Worm (Caenorhabditis elegans) whole organism, mixed stage, embryonic: Measurements from ENCODE around the gene tcer-1.

Experiments used
- M03D4.4 ChIP-seq: sonication (generic microtip); optimal IDR thresholded peaks from 2 replicates; lab custom pipeline; 2017; ENCODE audit warnings: mild to moderate bottlenecking, missing genetic modification characterization, missing compliant biosample characterization
- bed-3 ChIP-seq: fragments of 200-800 bp; sonication (Bioruptor generic); optimal IDR thresholded peaks from 3 replicates; lab custom pipeline; 2018; ENCODE audit warnings: mild to moderate bottlenecking, missing genetic modification characterization, moderate library complexity, missing compliant biosample characterization
- blmp-1 ChIP-seq: fragments of 150-350 bp; optimal IDR thresholded peaks from 2 replicates; lab custom pipeline; 2014; ENCODE audit warnings: missing biosample characterization, missing genetic modification characterization
- ceh-39 ChIP-seq: fragments of 150-350 bp; optimal IDR thresholded peaks from 2 replicates; lab custom pipeline; 2014; ENCODE audit warnings: missing biosample characterization, missing genetic modification characterization
- ceh-43 ChIP-seq: fragments of 200-800 bp; sonication (Bioruptor generic); optimal IDR thresholded peaks from 2 replicates; lab custom pipeline; 2018; ENCODE audit warnings: mild to moderate bottlenecking, missing genetic modification characterization, moderate library complexity, missing compliant biosample characterization
- ceh-83 ChIP-seq: fragments of 200-800 bp; sonication (Bioruptor generic); optimal IDR thresholded peaks from 2 replicates; lab custom pipeline; 2018; ENCODE audit warnings: mild to moderate bottlenecking, missing genetic modification characterization, missing compliant biosample characterization
- ces-1 ChIP-seq: fragments of 150-350 bp; optimal IDR thresholded peaks from 2 replicates; lab custom pipeline; 2014; ENCODE audit warnings: missing biosample characterization, missing genetic modification reagents, missing genetic modification characterization
- cnd-1 ChIP-seq: fragments of 200-800 bp; sonication (Bioruptor generic); optimal IDR thresholded peaks from 2 replicates; lab custom pipeline; 2018; ENCODE audit warnings: mild to moderate bottlenecking, missing genetic modification characterization, missing compliant biosample characterization
- drap-1 ChIP-seq: fragments of 200-800 bp; sonication (Bioruptor generic); optimal IDR thresholded peaks from 3 replicates; lab custom pipeline; 2018; ENCODE audit warnings: mild to moderate bottlenecking, missing genetic modification characterization, missing compliant biosample characterization
- elt-1 ChIP-seq: sonication (generic microtip); optimal IDR thresholded peaks from 2 replicates; lab custom pipeline; 2017; ENCODE audit warnings: missing genetic modification characterization, mild to moderate bottlenecking, missing compliant biosample characterization, antibody characterized with exemption, moderate library complexity, borderline replicate concordance; ENCODE audit not compliant: insufficient read depth
- elt-3 ChIP-seq: fragments of 150-350 bp; optimal IDR thresholded peaks from 2 replicates; lab custom pipeline; 2014; ENCODE audit warnings: missing biosample characterization, missing genetic modification characterization
- flh-1 ChIP-seq: fragments of 200-800 bp; sonication (Bioruptor generic); optimal IDR thresholded peaks from 2 replicates; lab custom pipeline; 2018; ENCODE audit warnings: mild to moderate bottlenecking, missing genetic modification characterization, moderate library complexity, missing compliant biosample characterization
- ham-2 ChIP-seq: fragments of 200-800 bp; sonication (Bioruptor generic); optimal IDR thresholded peaks from 2 replicates; lab custom pipeline; 2018; ENCODE audit warnings: mild to moderate bottlenecking, missing genetic modification characterization, missing compliant biosample characterization
- hlh-1 ChIP-seq: fragments of 150-350 bp; optimal IDR thresholded peaks from 2 replicates; lab custom pipeline; 2014; ENCODE audit warnings: missing biosample characterization, missing genetic modification reagents, missing genetic modification characterization
- lin-13 ChIP-seq: fragments of 150-350 bp; optimal IDR thresholded peaks from 2 replicates; lab custom pipeline; 2014; ENCODE audit warnings: missing biosample characterization, missing genetic modification characterization
- lin-32 ChIP-seq: fragments of 200-800 bp; sonication (Bioruptor generic); optimal IDR thresholded peaks from 2 replicates; lab custom pipeline; 2018; ENCODE audit warnings: mild to moderate bottlenecking, missing genetic modification characterization, missing compliant biosample characterization
- lsy-2 ChIP-seq: fragments of 150-350 bp; optimal IDR thresholded peaks from 2 replicates; lab custom pipeline; 2014; ENCODE audit warnings: missing biosample characterization, missing genetic modification characterization
- mab-5 ChIP-seq: fragments of 150-350 bp; optimal IDR thresholded peaks from 2 replicates; lab custom pipeline; 2014; ENCODE audit warnings: missing biosample characterization, missing genetic modification characterization
- mep-1 ChIP-seq: fragments of 150-350 bp; optimal IDR thresholded peaks from 2 replicates; lab custom pipeline; 2017; ENCODE audit warnings: missing biosample characterization, missing genetic modification reagents, missing genetic modification characterization, inconsistent platforms
- mls-2 ChIP-seq: sonication (generic microtip); optimal IDR thresholded peaks from 2 replicates; lab custom pipeline; 2016; ENCODE audit warnings: mild to moderate bottlenecking, missing genetic modification characterization, moderate library complexity, missing compliant biosample characterization
- nhr-12 ChIP-seq: fragments of 150-350 bp; optimal IDR thresholded peaks from 2 replicates; lab custom pipeline; 2014; ENCODE audit warnings: missing biosample characterization, missing genetic modification characterization
- nhr-2 ChIP-seq: fragments of 150-350 bp; optimal IDR thresholded peaks from 2 replicates; lab custom pipeline; 2014; ENCODE audit warnings: missing biosample characterization, missing genetic modification characterization
- nhr-237 ChIP-seq: fragments of 150-350 bp; optimal IDR thresholded peaks from 2 replicates; lab custom pipeline; 2014; ENCODE audit warnings: missing biosample characterization, missing genetic modification characterization
- nhr-28 ChIP-seq: fragments of 150-350 bp; optimal IDR thresholded peaks from 2 replicates; lab custom pipeline; 2014; ENCODE audit warnings: missing biosample characterization, missing genetic modification characterization
- nhr-76 ChIP-seq: sonication (generic microtip); optimal IDR thresholded peaks from 2 replicates; lab custom pipeline; 2017; ENCODE audit warnings: missing biosample characterization, missing genetic modification characterization
- pha-4 ChIP-seq: fragments of 150-350 bp; optimal IDR thresholded peaks from 2 replicates; lab custom pipeline; 2018; ENCODE audit warnings: missing biosample characterization, missing genetic modification reagents, missing genetic modification characterization
- sem-2 ChIP-seq: fragments of 200-800 bp; sonication (Bioruptor generic); optimal IDR thresholded peaks from 2 replicates; lab custom pipeline; 2018; ENCODE audit warnings: mild to moderate bottlenecking, missing genetic modification characterization, missing compliant biosample characterization
- snpc-4 ChIP-seq: fragments of 150-350 bp; optimal IDR thresholded peaks from 2 replicates; lab custom pipeline; 2014; ENCODE audit warnings: missing biosample characterization, missing genetic modification characterization
- sptf-1 ChIP-seq: sonication (generic microtip); optimal IDR thresholded peaks from 2 replicates; lab custom pipeline; 2017; ENCODE audit warnings: mild to moderate bottlenecking, missing genetic modification characterization, moderate library complexity, missing compliant biosample characterization
- tbx-8 ChIP-seq: fragments of 200-800 bp; sonication (Bioruptor generic); optimal IDR thresholded peaks from 2 replicates; lab custom pipeline; 2018; ENCODE audit warnings: mild to moderate bottlenecking, missing genetic modification characterization, moderate library complexity, missing compliant biosample characterization
- unc-120 ChIP-seq: sonication (generic microtip); optimal IDR thresholded peaks from 2 replicates; lab custom pipeline; 2017; ENCODE audit warnings: missing genetic modification characterization, missing compliant biosample characterization; ENCODE audit not compliant: poor library complexity, severe bottlenecking
- unc-39 ChIP-seq: fragments of 150-350 bp; optimal IDR thresholded peaks from 2 replicates; lab custom pipeline; 2014; ENCODE audit warnings: missing biosample characterization, missing genetic modification characterization
- unc-62 ChIP-seq: fragments of 150-350 bp; optimal IDR thresholded peaks from 2 replicates; lab custom pipeline; 2014; ENCODE audit warnings: missing biosample characterization, missing genetic modification reagents, missing genetic modification characterization
- zip-8 ChIP-seq: fragments of 150-350 bp; optimal IDR thresholded peaks from 2 replicates; lab custom pipeline; 2014; ENCODE audit warnings: missing biosample characterization, missing genetic modification characterization
- ztf-11 ChIP-seq: fragments of 150-350 bp; optimal IDR thresholded peaks from 2 replicates; lab custom pipeline; 2014; ENCODE audit warnings: missing biosample characterization, missing genetic modification characterization

Gene tcer-1

DNA sequence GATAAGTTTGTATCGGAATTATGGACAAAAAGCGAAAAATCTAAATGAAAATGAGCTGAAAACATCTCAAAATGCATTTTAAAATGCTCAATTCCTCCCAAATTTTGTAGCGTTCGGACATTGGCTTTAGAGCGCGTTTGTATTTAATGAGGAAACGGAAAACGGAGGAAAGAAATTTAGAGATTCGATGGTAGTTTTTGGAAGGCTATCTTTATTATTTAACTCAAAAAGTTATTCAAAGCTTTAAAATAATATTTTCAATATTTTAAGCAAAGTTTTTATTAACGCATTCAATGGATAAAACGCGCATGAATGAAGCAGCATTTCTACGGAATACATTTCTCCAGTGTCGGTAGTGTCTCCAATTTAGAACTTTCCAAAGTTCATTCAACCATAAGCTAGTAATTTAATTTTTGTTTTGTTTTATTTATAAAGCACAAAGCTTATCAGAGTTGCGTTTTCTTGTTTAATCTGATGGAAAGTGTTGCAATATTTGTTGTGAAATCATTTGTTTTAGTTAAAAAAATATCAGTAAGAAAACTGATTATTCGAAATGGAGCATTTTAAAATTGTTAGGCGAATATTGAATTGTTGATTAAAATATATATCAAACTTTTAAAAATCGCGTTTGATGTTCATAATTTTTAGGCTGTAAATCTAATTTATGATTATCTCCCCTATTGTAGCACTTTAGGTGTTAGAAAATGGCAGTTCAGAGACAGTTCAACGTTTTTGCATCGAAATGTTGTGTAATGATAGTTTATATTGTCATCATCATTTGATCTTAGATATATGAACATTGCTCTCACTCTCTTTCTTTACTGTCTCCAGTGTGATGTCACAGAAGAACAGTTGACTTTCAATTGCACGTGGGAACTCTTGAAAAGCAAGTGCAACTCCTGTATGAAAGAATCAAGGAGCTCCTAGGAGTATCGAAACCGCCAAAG lies 23.0 kb upstream of the tcer-1 start:
- TF ChIP-seq lsy-2 (tag; lab: Kevin White, UChicago) = peak; percentile 80
- no peak for TF ChIP-seq snpc-4 (tag; lab: Kevin White, UChicago)
- no peak for TF ChIP-seq ceh-39 (tag; lab: Kevin White, UChicago)
- no peak for TF ChIP-seq pha-4 (tag; lab: Kevin White, UChicago)
- peak; percentile 68 for TF ChIP-seq sptf-1 (tag; lab: Kevin White, UChicago)
- no peak for TF ChIP-seq nhr-2 (tag; lab: Kevin White, UChicago)
- TF ChIP-seq lin-13 = peak; percentile 4
- no peak for TF ChIP-seq nhr-28 (tag; lab: Kevin White, UChicago)
- no peak for TF ChIP-seq elt-3 (tag; lab: Kevin White, UChicago)
- no peak for TF ChIP-seq ceh-43 (GFP tag; lab: Kevin White, UChicago)
- TF ChIP-seq lin-32 (GFP tag; lab: Kevin White, UChicago) = no peak
- no peak for TF ChIP-seq tbx-8
- no peak for TF ChIP-seq unc-120
- peak; percentile 95 for TF ChIP-seq ces-1 (GFP tag; lab: Kevin White, UChicago)
- peak; percentile 30 for TF ChIP-seq cnd-1 (tag; lab: Kevin White, UChicago)
- TF ChIP-seq drap-1 = no peak
- TF ChIP-seq ceh-83 (GFP tag; lab: Kevin White, UChicago) = no peak
- TF ChIP-seq ham-2 (GFP tag; lab: Kevin White, UChicago) = no peak
- TF ChIP-seq hlh-1 (tag; lab: Kevin White, UChicago) = no peak
- TF ChIP-seq unc-39 (tag; lab: Kevin White, UChicago) = no peak
- no peak for TF ChIP-seq elt-1 (tag; lab: Kevin White, UChicago)
- TF ChIP-seq blmp-1 (tag; lab: Kevin White, UChicago) = no peak
- no peak for TF ChIP-seq nhr-12
- no peak for TF ChIP-seq unc-62
- TF ChIP-seq mls-2 = no peak
- no peak for TF ChIP-seq flh-1
- peak; percentile 76 for TF ChIP-seq nhr-237
- no peak for TF ChIP-seq nhr-76 (tag; lab: Kevin White, UChicago)
- no peak for TF ChIP-seq bed-3 (GFP tag; lab: Kevin White, UChicago)
- no peak for TF ChIP-seq zip-8 (tag; lab: Kevin White, UChicago)
- no peak for TF ChIP-seq ztf-11
- TF ChIP-seq M03D4.4 = no peak
- TF ChIP-seq sem-2 (GFP tag; lab: Kevin White, UChicago) = no peak
- TF ChIP-seq mep-1 (tag; lab: Kevin White, UChicago) = peak; percentile 63
- TF ChIP-seq mab-5 = no peak

DNA sequence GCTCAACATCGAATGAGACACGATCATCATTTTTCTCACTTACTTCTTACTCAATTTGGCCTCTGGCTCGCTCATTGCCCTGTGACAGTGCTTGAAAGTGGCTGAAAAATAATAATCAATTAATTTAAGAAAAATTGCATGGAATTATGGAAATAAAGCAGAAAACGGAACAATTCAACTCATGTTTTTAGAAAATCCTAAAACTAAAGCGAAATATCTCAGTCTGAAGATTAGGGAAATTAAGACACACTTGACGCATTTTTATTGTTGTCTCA lies 22.4 kb upstream of the tcer-1 start, which contains the start of gene kars-1:
TSS of gene kars-1 (minus strand) at position 101 of the 275 bp plus-strand sequence.
- TF ChIP-seq cnd-1 (tag; lab: Kevin White, UChicago) = no peak
- no peak for TF ChIP-seq lsy-2 (tag; lab: Kevin White, UChicago)
- no peak for TF ChIP-seq unc-62
- TF ChIP-seq nhr-76 (tag; lab: Kevin White, UChicago) = no peak

DNA sequence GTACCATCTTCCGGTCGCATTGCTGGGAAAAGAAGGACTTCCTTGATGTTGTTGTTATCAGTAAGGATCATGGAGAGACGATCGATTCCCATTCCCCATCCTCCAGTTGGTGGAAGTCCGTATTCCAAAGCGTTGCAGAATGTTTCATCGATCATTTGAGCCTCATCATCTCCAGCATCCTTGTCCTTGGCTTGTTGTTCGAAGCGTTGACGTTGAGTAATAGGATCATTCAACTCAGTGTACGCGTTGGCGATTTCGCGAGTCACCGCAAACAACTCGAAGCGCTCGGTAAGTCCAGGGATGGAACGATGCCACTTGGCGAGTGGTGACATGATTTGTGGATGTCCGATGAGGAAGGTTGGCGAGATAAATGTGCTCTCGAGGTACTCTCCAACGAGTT lies 20.6 kb upstream of the tcer-1 start:
- TF ChIP-seq nhr-237 = no peak
- no peak for TF ChIP-seq flh-1
- no peak for TF ChIP-seq ztf-11
- TF ChIP-seq zip-8 (tag; lab: Kevin White, UChicago) = no peak
- TF ChIP-seq ceh-39 (tag; lab: Kevin White, UChicago) = no peak
- no peak for TF ChIP-seq drap-1
- no peak for TF ChIP-seq cnd-1 (tag; lab: Kevin White, UChicago)
- TF ChIP-seq unc-39 (tag; lab: Kevin White, UChicago) = no peak
- no peak for TF ChIP-seq elt-1 (tag; lab: Kevin White, UChicago)
- no peak for TF ChIP-seq lin-32 (GFP tag; lab: Kevin White, UChicago)
- TF ChIP-seq mab-5 = no peak
- TF ChIP-seq ham-2 (GFP tag; lab: Kevin White, UChicago) = no peak
